Worm (Caenorhabditis elegans) whole organism, L3 larva: ENCODE data around the gene rpoa-12.

ENCODE experiments used
- ceh-82 ChIP-seq: fragments of 150-350 bp; optimal IDR thresholded peaks from 2 replicates; lab custom pipeline; 2014; ENCODE audit warnings: missing biosample characterization, missing genetic modification characterization
- mdl-1 ChIP-seq: fragments of 150-350 bp; optimal IDR thresholded peaks from 2 replicates; lab custom pipeline; 2014; ENCODE audit warnings: missing biosample characterization, missing genetic modification characterization

DNA sequence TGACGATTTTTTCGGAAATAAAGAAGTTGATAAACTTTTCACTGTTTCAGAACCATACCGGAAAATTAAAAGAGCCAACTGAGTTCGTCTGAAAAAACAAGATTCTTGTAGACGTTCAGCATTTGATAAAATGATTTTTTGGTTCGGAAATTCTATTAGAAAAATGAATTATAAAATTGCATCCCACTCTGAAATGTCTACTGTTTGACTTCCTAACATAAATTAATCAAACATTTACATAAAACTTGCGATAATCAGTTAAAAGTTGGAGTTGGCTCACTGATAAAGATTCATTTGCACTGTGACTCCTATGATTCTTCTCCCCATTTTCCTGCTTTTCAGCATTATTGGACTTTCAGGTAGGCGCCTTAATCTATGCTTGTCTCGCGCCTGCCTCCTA is 45.8 kb upstream of the rpoa-12 start, which contains the start of gene clec-57:
- TF ChIP-seq mdl-1 (no peak), ceh-82 (tag; lab: Kevin White, UChicago) (no peak)
